In genomic region chrX:18101098-18101711, dm6 we compare ENCODE assay signal across 1 fruit fly cellular context.
A peak's percentile ranks its signal among the peaks of the same experiment; 100 is the strongest.
TF ChIP-seq lines count a peak whose summit lies in the region.

Gene Mvb12, minus strand, starts transcription at chrX:18101314.

TF ChIP-seq in whole organism, embryonic, 481 proteins besides CTCF, POLR2A, EP300 and RAD21 (continued from another document and continues in another):
- TF ChIP-seq CG4730 (GFP tag; IDR thresholded peaks at IDR 0.05; lab: Robert Waterston, UW) = no peak
- no peak for TF ChIP-seq psq (GFP tag; optimal IDR thresholded peaks at IDR 0.05; lab: Kevin White, UChicago)
- TF ChIP-seq Elba2 (GFP tag; optimal IDR thresholded peaks at IDR 0.05; lab: Kevin White, UChicago) = no peak
- no peak for TF ChIP-seq dati (GFP tag; IDR thresholded peaks at IDR 0.05; lab: Robert Waterston, UW)
- TF ChIP-seq D19B (GFP tag; optimal IDR thresholded peaks at IDR 0.05; lab: Kevin White, UChicago) = no peak
- TF ChIP-seq peb (GFP tag; IDR thresholded peaks at IDR 0.05; lab: Robert Waterston, UW) = no peak
- TF ChIP-seq CG7963 (GFP tag; IDR thresholded peaks at IDR 0.05; lab: Robert Waterston, UW; ENCODE audit: partially characterized antibody) = 0 out of 3 replicates have a peak, but pooled peaks have one; percentile 40
- no peak for TF ChIP-seq corto (GFP tag; optimal IDR thresholded peaks at IDR 0.05; lab: Kevin White, UChicago)
- 0 out of 3 replicates have a peak, but pooled peaks have one; percentile 29 for TF ChIP-seq zen2 (GFP tag; IDR thresholded peaks at IDR 0.05; lab: Robert Waterston, UW; ENCODE audit: partially characterized antibody)
- TF ChIP-seq gcm2 (GFP tag; optimal IDR thresholded peaks at IDR 0.05; lab: Kevin White, UChicago) = no peak
- no peak for TF ChIP-seq CG11085 (GFP tag; IDR thresholded peaks at IDR 0.05; lab: Robert Waterston, UW)
- no peak for TF ChIP-seq CG30431 (GFP tag; optimal IDR thresholded peaks at IDR 0.05; lab: Kevin White, UChicago)
- no peak for TF ChIP-seq CG7928 (GFP tag; optimal IDR thresholded peaks at IDR 0.05; lab: Kevin White, UChicago)
- no peak for TF ChIP-seq Blimp-1 (GFP tag; optimal IDR thresholded peaks at IDR 0.05; lab: Kevin White, UChicago)
- TF ChIP-seq CG3163 (GFP tag; optimal IDR thresholded peaks at IDR 0.05; lab: Kevin White, UChicago) = no peak
- no peak for TF ChIP-seq CG32772 (GFP tag; IDR thresholded peaks at IDR 0.05; lab: Robert Waterston, UW)
- TF ChIP-seq wek (GFP tag; optimal IDR thresholded peaks at IDR 0.05; lab: Kevin White, UChicago) = peak; percentile 30
- no peak for TF ChIP-seq Dip3 (GFP tag; optimal IDR thresholded peaks at IDR 0.05; lab: Kevin White, UChicago)
- TF ChIP-seq Doc2 (GFP tag; IDR thresholded peaks at IDR 0.05; lab: Robert Waterston, UW) = no peak
- TF ChIP-seq twi (tag; optimal IDR thresholded peaks at IDR 0.05; lab: Kevin White, UChicago) = no peak
- TF ChIP-seq ken (GFP tag; IDR thresholded peaks at IDR 0.05; lab: Robert Waterston, UW) = no peak
- no peak for TF ChIP-seq CG17802 (tag; optimal IDR thresholded peaks at IDR 0.05; lab: Kevin White, UChicago)
- peak; percentile 42; the same call in 2 of the 3 replicates for TF ChIP-seq Aef1 (GFP tag; IDR thresholded peaks at IDR 0.05; lab: Robert Waterston, UW)
- TF ChIP-seq vnd (GFP tag; IDR thresholded peaks at IDR 0.05; lab: Robert Waterston, UW; ENCODE audit: partially characterized antibody) = peak; percentile 19; the same call in 2 of the 3 replicates
- TF ChIP-seq CG17829 (tag; optimal IDR thresholded peaks at IDR 0.05; lab: Kevin White, UChicago) = no peak
- no peak for TF ChIP-seq cg (GFP tag; optimal IDR thresholded peaks at IDR 0.05; lab: Kevin White, UChicago)
- peak; percentile 41; the same call in 1 of the 2 replicates for TF ChIP-seq slbo (GFP tag; IDR thresholded peaks at IDR 0.05; lab: Robert Waterston, UW)
- TF ChIP-seq CG30020 (tag; optimal IDR thresholded peaks at IDR 0.05; lab: Kevin White, UChicago) = no peak
- TF ChIP-seq CG6689 (GFP tag; IDR thresholded peaks at IDR 0.05; lab: Robert Waterston, UW) = no peak
- no peak for TF ChIP-seq CG9817 (tag; optimal IDR thresholded peaks at IDR 0.05; lab: Kevin White, UChicago)
- TF ChIP-seq Atf-2 (GFP tag; optimal IDR thresholded peaks at IDR 0.05; lab: Kevin White, UChicago) = no peak
- TF ChIP-seq aop (GFP tag; IDR thresholded peaks at IDR 0.05; lab: Robert Waterston, UW) = no peak
- TF ChIP-seq dimm (GFP tag; IDR thresholded peaks at IDR 0.05; lab: Robert Waterston, UW) = no peak
- TF ChIP-seq CG10267 (tag; optimal IDR thresholded peaks at IDR 0.05; lab: Kevin White, UChicago) = peak; percentile 7
- peak; percentile 11 for TF ChIP-seq CG2116 (GFP tag; optimal IDR thresholded peaks at IDR 0.05; lab: Kevin White, UChicago)
- no peak for TF ChIP-seq CG13296 (GFP tag; optimal IDR thresholded peaks at IDR 0.05; lab: Kevin White, UChicago)
- TF ChIP-seq CG3838 (GFP tag; optimal IDR thresholded peaks at IDR 0.05; lab: Kevin White, UChicago) = no peak
- TF ChIP-seq sna (GFP tag; IDR thresholded peaks at IDR 0.05; lab: Robert Waterston, UW; ENCODE audit: partially characterized antibody) = no peak
- no peak for TF ChIP-seq pan (optimal IDR thresholded peaks at IDR 0.05; lab: Kevin White, UChicago)
- TF ChIP-seq pan (GFP tag; optimal IDR thresholded peaks at IDR 0.05 in 1 of 2, IDR thresholded peaks at IDR 0.05 in 1 of 2) = no peak
- TF ChIP-seq CG9797 (GFP tag; optimal IDR thresholded peaks at IDR 0.05; lab: Kevin White, UChicago) = no peak
- TF ChIP-seq tgo (GFP tag; IDR thresholded peaks at IDR 0.05; lab: Robert Waterston, UW) = no peak
- no peak for TF ChIP-seq wdn (GFP tag; IDR thresholded peaks at IDR 0.05; lab: Robert Waterston, UW)
- TF ChIP-seq pb (GFP tag; optimal IDR thresholded peaks at IDR 0.05; lab: Kevin White, UChicago) = no peak
- TF ChIP-seq CrebB (tag; optimal IDR thresholded peaks at IDR 0.05; lab: Kevin White, UChicago) = no peak
- TF ChIP-seq rib (GFP tag; IDR thresholded peaks at IDR 0.05; lab: Robert Waterston, UW) = no peak
- no peak for TF ChIP-seq CG32767 (GFP tag; IDR thresholded peaks at IDR 0.05; lab: Robert Waterston, UW)
- no peak for TF ChIP-seq eve (GFP tag; optimal IDR thresholded peaks at IDR 0.05; lab: Kevin White, UChicago)
- no peak for TF ChIP-seq HLHmδ (GFP tag; optimal IDR thresholded peaks at IDR 0.05; lab: Kevin White, UChicago)
- no peak for TF ChIP-seq CG13424 (tag; optimal IDR thresholded peaks at IDR 0.05; lab: Kevin White, UChicago)
- no peak for TF ChIP-seq CG2199 (GFP tag; IDR thresholded peaks at IDR 0.05; lab: Robert Waterston, UW)
- TF ChIP-seq br (optimal IDR thresholded peaks at IDR 0.05; lab: Kevin White, UChicago) = no peak
- TF ChIP-seq pita (GFP tag; optimal IDR thresholded peaks at IDR 0.05; lab: Kevin White, UChicago) = no peak
- TF ChIP-seq HmgZ (tag; optimal IDR thresholded peaks at IDR 0.05; lab: Kevin White, UChicago) = no peak
- no peak for TF ChIP-seq sr (GFP tag; IDR thresholded peaks at IDR 0.05; lab: Robert Waterston, UW)
- TF ChIP-seq NFAT (GFP tag; IDR thresholded peaks at IDR 0.05; lab: Robert Waterston, UW) = no peak
- peak; percentile 24 for TF ChIP-seq pzg (GFP tag; optimal IDR thresholded peaks at IDR 0.05; lab: Kevin White, UChicago)
- TF ChIP-seq pho (GFP tag; optimal IDR thresholded peaks at IDR 0.05; lab: Kevin White, UChicago) = no peak
- TF ChIP-seq Meics (GFP tag; optimal IDR thresholded peaks at IDR 0.05; lab: Kevin White, UChicago) = no peak
- TF ChIP-seq tna (GFP tag; IDR thresholded peaks at IDR 0.05; lab: Robert Waterston, UW; ENCODE audit: partially characterized antibody) = no peak
- no peak for TF ChIP-seq chif (GFP tag; optimal IDR thresholded peaks at IDR 0.05; lab: Kevin White, UChicago)
- no peak for TF ChIP-seq Lpt (GFP tag; optimal IDR thresholded peaks at IDR 0.05; lab: Kevin White, UChicago)
- TF ChIP-seq CG12299 (tag; optimal IDR thresholded peaks at IDR 0.05; lab: Kevin White, UChicago) = peak; percentile 3
- no peak for TF ChIP-seq Ssrp (tag; optimal IDR thresholded peaks at IDR 0.05; lab: Kevin White, UChicago)
- no peak for TF ChIP-seq CG12744 (GFP tag; optimal IDR thresholded peaks at IDR 0.05; lab: Kevin White, UChicago)
- peak; percentile 4 for TF ChIP-seq CG17186 (GFP tag; optimal IDR thresholded peaks at IDR 0.05; lab: Kevin White, UChicago)
- TF ChIP-seq CG34224 (GFP tag; IDR thresholded peaks at IDR 0.05; lab: Robert Waterston, UW; ENCODE audit: partially characterized antibody) = peak; percentile 18
- no peak for TF ChIP-seq tio (GFP tag; optimal IDR thresholded peaks at IDR 0.05; lab: Kevin White, UChicago)
- TF ChIP-seq da (GFP tag; optimal IDR thresholded peaks at IDR 0.05; lab: Kevin White, UChicago) = no peak
- no peak for TF ChIP-seq esg (GFP tag; conservative IDR thresholded peaks at IDR 0.05; lab: Robert Waterston, UW)
- TF ChIP-seq CG6175 (GFP tag; IDR thresholded peaks at IDR 0.05; lab: Robert Waterston, UW) = no peak
- TF ChIP-seq CG11560 (tag; IDR thresholded peaks at IDR 0.05; lab: Robert Waterston, UW) = no peak
- no peak for TF ChIP-seq Chrac-16 (GFP tag; optimal IDR thresholded peaks at IDR 0.05; lab: Kevin White, UChicago)
- no peak for TF ChIP-seq CG31441 (GFP tag; IDR thresholded peaks at IDR 0.05; lab: Robert Waterston, UW)
- TF ChIP-seq sd (tag; optimal IDR thresholded peaks at IDR 0.05; lab: Kevin White, UChicago) = no peak
- TF ChIP-seq CG10321 (GFP tag; IDR thresholded peaks at IDR 0.05; lab: Robert Waterston, UW) = no peak
- TF ChIP-seq Fer1 (GFP tag; optimal IDR thresholded peaks at IDR 0.05; lab: Kevin White, UChicago) = peak; percentile 19
- peak; percentile 38 for TF ChIP-seq unpg (GFP tag; optimal IDR thresholded peaks at IDR 0.05; lab: Kevin White, UChicago)
- TF ChIP-seq CG6791 (GFP tag; IDR thresholded peaks at IDR 0.05; lab: Robert Waterston, UW; ENCODE audit: partially characterized antibody) = peak; percentile 63
- TF ChIP-seq lmd (GFP tag; IDR thresholded peaks at IDR 0.05; lab: Robert Waterston, UW) = no peak
- no peak for TF ChIP-seq CG6765 (GFP tag; optimal IDR thresholded peaks at IDR 0.05; lab: Kevin White, UChicago)
- no peak for TF ChIP-seq az2 (GFP tag; optimal IDR thresholded peaks at IDR 0.05; lab: Kevin White, UChicago)
- TF ChIP-seq CG15011 (GFP tag; optimal IDR thresholded peaks at IDR 0.05; lab: Kevin White, UChicago) = no peak
- TF ChIP-seq CG31365 (tag; optimal IDR thresholded peaks at IDR 0.05; lab: Kevin White, UChicago) = no peak
- TF ChIP-seq crp (GFP tag; optimal IDR thresholded peaks at IDR 0.05; lab: Kevin White, UChicago) = no peak
- TF ChIP-seq Dp (GFP tag; optimal IDR thresholded peaks at IDR 0.05; lab: Kevin White, UChicago) = no peak
- TF ChIP-seq org-1 (GFP tag; optimal IDR thresholded peaks at IDR 0.05; lab: Kevin White, UChicago) = no peak
- TF ChIP-seq Ets65A (GFP tag; lab: Kevin White, UChicago) = no peak
- no peak for TF ChIP-seq CG3281 (GFP tag; optimal IDR thresholded peaks at IDR 0.05; lab: Kevin White, UChicago)
- TF ChIP-seq CG16815 (GFP tag; optimal IDR thresholded peaks at IDR 0.05; lab: Kevin White, UChicago) = no peak
- no peak for TF ChIP-seq eyg (GFP tag; optimal IDR thresholded peaks at IDR 0.05; lab: Kevin White, UChicago)
- TF ChIP-seq CG31388 (GFP tag; optimal IDR thresholded peaks at IDR 0.05; lab: Kevin White, UChicago) = no peak
- TF ChIP-seq CG8478 (optimal IDR thresholded peaks at IDR 0.05; lab: Kevin White, UChicago) = no peak
- TF ChIP-seq HLH54F (GFP tag; optimal IDR thresholded peaks at IDR 0.05; lab: Kevin White, UChicago) = no peak
- TF ChIP-seq gfzf (GFP tag; optimal IDR thresholded peaks at IDR 0.05; lab: Kevin White, UChicago) = no peak
- TF ChIP-seq cwo (GFP tag; optimal IDR thresholded peaks at IDR 0.05; lab: Kevin White, UChicago) = no peak
- no peak for TF ChIP-seq Hr39 (optimal IDR thresholded peaks at IDR 0.05; lab: Kevin White, UChicago)
- TF ChIP-seq nmo (GFP tag; optimal IDR thresholded peaks at IDR 0.05; lab: Kevin White, UChicago) = no peak
- no peak for TF ChIP-seq stwl (tag; optimal IDR thresholded peaks at IDR 0.05; lab: Kevin White, UChicago)
- TF ChIP-seq insv (GFP tag; optimal IDR thresholded peaks at IDR 0.05; lab: Kevin White, UChicago) = no peak
- TF ChIP-seq Optix (GFP tag; IDR thresholded peaks at IDR 0.05; lab: Robert Waterston, UW) = no peak
- no peak for TF ChIP-seq Usf (GFP tag; optimal IDR thresholded peaks at IDR 0.05; lab: Kevin White, UChicago)
- no peak for TF ChIP-seq CG1024 (GFP tag; IDR thresholded peaks at IDR 0.05; lab: Robert Waterston, UW)
- TF ChIP-seq Oli (tag; optimal IDR thresholded peaks at IDR 0.05; lab: Kevin White, UChicago) = no peak
- TF ChIP-seq C15 (GFP tag; IDR thresholded peaks at IDR 0.05; lab: Robert Waterston, UW) = no peak
- no peak for TF ChIP-seq CG2875 (GFP tag; optimal IDR thresholded peaks at IDR 0.05; lab: Kevin White, UChicago)
- no peak for TF ChIP-seq abd-A (tag; optimal IDR thresholded peaks at IDR 0.05; lab: Kevin White, UChicago)
- no peak for TF ChIP-seq Ada2b (GFP tag; IDR thresholded peaks at IDR 0.05; lab: Robert Waterston, UW)
- TF ChIP-seq CG14050 (GFP tag; IDR thresholded peaks at IDR 0.05; lab: Robert Waterston, UW) = no peak
- no peak for TF ChIP-seq CG43689 (GFP tag; IDR thresholded peaks at IDR 0.05; lab: Robert Waterston, UW)
- no peak for TF ChIP-seq CG6254 (GFP tag; optimal IDR thresholded peaks at IDR 0.05; lab: Kevin White, UChicago)
- TF ChIP-seq CG1792 (GFP tag; optimal IDR thresholded peaks at IDR 0.05; lab: Kevin White, UChicago) = no peak
- TF ChIP-seq mam (GFP tag; optimal IDR thresholded peaks at IDR 0.05; lab: Kevin White, UChicago) = no peak
- no peak for TF ChIP-seq bab2 (GFP tag; optimal IDR thresholded peaks at IDR 0.05; lab: Kevin White, UChicago)
- no peak for TF ChIP-seq trh (GFP tag; optimal IDR thresholded peaks at IDR 0.05; lab: Kevin White, UChicago)
- no peak for TF ChIP-seq CG11723 (GFP tag; optimal IDR thresholded peaks at IDR 0.05; lab: Kevin White, UChicago)
- no peak for TF ChIP-seq pnt (GFP tag; optimal IDR thresholded peaks at IDR 0.05; lab: Kevin White, UChicago)
- TF ChIP-seq disco-r (GFP tag; optimal IDR thresholded peaks at IDR 0.05; lab: Kevin White, UChicago) = no peak
- TF ChIP-seq ewg (GFP tag; optimal IDR thresholded peaks at IDR 0.05; lab: Kevin White, UChicago) = no peak
- TF ChIP-seq CG9437 (GFP tag; optimal IDR thresholded peaks at IDR 0.05; lab: Kevin White, UChicago) = no peak
- TF ChIP-seq klu (GFP tag; IDR thresholded peaks at IDR 0.05; lab: Robert Waterston, UW) = no peak
- TF ChIP-seq Doc3 (GFP tag; IDR thresholded peaks at IDR 0.05; lab: Robert Waterston, UW; ENCODE audit: partially characterized antibody) = peak; percentile 51; the same call in 2 of the 3 replicates
- TF ChIP-seq ind (GFP tag; optimal IDR thresholded peaks at IDR 0.05; lab: Kevin White, UChicago) = no peak
- TF ChIP-seq CG6813 (GFP tag; optimal IDR thresholded peaks at IDR 0.05; lab: Kevin White, UChicago) = no peak
- no peak for TF ChIP-seq CG1832 (GFP tag; optimal IDR thresholded peaks at IDR 0.05; lab: Kevin White, UChicago)
- TF ChIP-seq lilli (GFP tag; optimal IDR thresholded peaks at IDR 0.05; lab: Kevin White, UChicago) = no peak
- no peak for TF ChIP-seq Antp (GFP tag; optimal IDR thresholded peaks at IDR 0.05; lab: Kevin White, UChicago)
- TF ChIP-seq ci (GFP tag; IDR thresholded peaks at IDR 0.05; lab: Robert Waterston, UW) = peak; percentile 60; the same call in 2 of the 3 replicates
- no peak for TF ChIP-seq CG15073 (GFP tag; optimal IDR thresholded peaks at IDR 0.05; lab: Kevin White, UChicago)
- no peak for TF ChIP-seq jing (GFP tag; optimal IDR thresholded peaks at IDR 0.05; lab: Kevin White, UChicago)
- no peak for TF ChIP-seq ems (GFP tag; optimal IDR thresholded peaks at IDR 0.05; lab: Kevin White, UChicago)
- no peak for TF ChIP-seq caup (GFP tag; optimal IDR thresholded peaks at IDR 0.05; lab: Kevin White, UChicago; ENCODE audit: severe bottlenecking)
- no peak for TF ChIP-seq ERR (GFP tag; optimal IDR thresholded peaks at IDR 0.05; lab: Kevin White, UChicago)
- TF ChIP-seq row (GFP tag; IDR thresholded peaks at IDR 0.05; lab: Robert Waterston, UW) = peak; percentile 58
- no peak for TF ChIP-seq CG18476 (GFP tag; optimal IDR thresholded peaks at IDR 0.05; lab: Kevin White, UChicago)
- TF ChIP-seq CG14441 (GFP tag; IDR thresholded peaks at IDR 0.05; lab: Robert Waterston, UW) = no peak
- no peak for TF ChIP-seq Kr (GFP tag; optimal IDR thresholded peaks at IDR 0.05; lab: Kevin White, UChicago)
- no peak for TF ChIP-seq ttk (GFP tag; IDR thresholded peaks at IDR 0.05; lab: Robert Waterston, UW)
- TF ChIP-seq ap (GFP tag; IDR thresholded peaks at IDR 0.05; lab: Robert Waterston, UW) = no peak
- no peak for TF ChIP-seq NC2α (GFP tag; optimal IDR thresholded peaks at IDR 0.05; lab: Kevin White, UChicago)
